Worm (Caenorhabditis elegans): ENCODE data around the gene R05G9.1.

DNA sequence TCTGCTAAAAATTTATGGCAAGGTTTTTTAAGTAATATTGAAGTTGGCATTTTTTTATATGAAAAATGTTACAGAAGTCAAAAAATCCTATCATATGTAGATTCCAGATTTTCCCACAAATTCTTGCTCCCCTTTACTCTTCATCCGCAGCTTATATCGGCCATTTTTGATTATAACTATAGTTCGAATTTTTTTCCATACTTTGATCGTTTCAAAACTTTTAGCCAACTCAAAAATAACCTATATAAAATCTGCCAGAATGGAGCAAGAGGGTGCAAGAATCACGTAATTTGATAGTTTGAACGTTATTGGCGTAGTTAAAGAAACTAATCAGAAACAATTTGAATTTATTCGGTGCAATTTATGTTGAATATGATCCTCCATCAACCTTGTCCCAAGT lies 21.0 kb downstream of the R05G9.1 start:
- no peak for TF ChIP-seq ztf-23 (GFP tag; IDR thresholded peaks at IDR 0.05)
- no peak for TF ChIP-seq klf-2 (GFP tag; conservative IDR thresholded peaks at IDR 0.05)
- TF ChIP-seq ref-1 (GFP tag; conservative IDR thresholded peaks at IDR 0.05) = no peak

All from whole organism, midembryonic.